Fruit fly (Drosophila melanogaster): ENCODE results near the gene tal-2A.

DNA sequence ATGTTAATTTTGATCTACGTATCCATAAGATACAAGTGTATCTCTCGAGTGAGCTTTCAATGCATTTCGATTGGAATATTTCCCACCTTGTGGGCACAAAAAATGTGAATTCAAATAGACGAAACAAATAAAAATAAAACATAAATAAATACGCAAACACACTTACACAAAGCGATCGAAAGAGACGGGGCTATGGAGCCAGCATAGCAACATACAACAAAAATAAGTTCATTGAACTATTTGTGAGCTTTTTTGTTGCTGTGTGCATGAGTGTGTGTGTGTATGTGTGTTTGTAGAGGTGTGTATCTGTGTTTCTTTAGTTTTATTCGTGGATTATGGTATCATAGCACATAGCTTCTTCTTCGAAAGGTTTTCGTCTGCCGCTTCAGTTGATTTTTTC is 7.6 kb downstream of the tal-2A start:
- TF ChIP-seq CG12605 (GFP tag; IDR thresholded peaks at IDR 0.05), result no peak
- no peak for TF ChIP-seq Ets98B (GFP tag; IDR thresholded peaks at IDR 0.05)
- no peak for TF ChIP-seq CG14655 (GFP tag; optimal IDR thresholded peaks at IDR 0.05)
- no peak for TF ChIP-seq CG10348 (GFP tag; IDR thresholded peaks at IDR 0.05)
- no peak for TF ChIP-seq Snoo (tag; optimal IDR thresholded peaks at IDR 0.05)
- TF ChIP-seq Pif1B (GFP tag; optimal IDR thresholded peaks at IDR 0.05), result no peak

All from whole organism, pupa.